Worm (Caenorhabditis elegans) whole organism, midembryonic: ENCODE results near the gene pgl-3.

Experiments used
- T22C8.4 ChIP-seq: fragments of 200-800 bp; sonication (Bioruptor generic); IDR thresholded peaks from 2 replicates; pipeline ENCODE4 v1.3.6; 2022; ENCODE audit warnings: missing genetic modification characterization, missing compliant biosample characterization
- cog-1 ChIP-seq: sonication (generic microtip); optimal IDR thresholded peaks from 2 replicates; lab custom pipeline; 2016; ENCODE audit warnings: missing genetic modification characterization, missing compliant biosample characterization
- flt-1 ChIP-seq: fragments of 200-800 bp; sonication (Bioruptor generic); IDR thresholded peaks from 2 replicates; pipeline ENCODE4 v1.3.6; 2022; ENCODE audit warnings: missing genetic modification characterization, missing compliant biosample characterization
- klf-2 ChIP-seq: fragments of 200-800 bp; sonication (Bioruptor generic); conservative IDR thresholded peaks from 2 replicates; pipeline ENCODE4 v1.3.6; 2022; ENCODE audit warnings: missing genetic modification reagents, missing genetic modification characterization, missing compliant biosample characterization
- med-1 ChIP-seq: sonication (generic microtip); optimal IDR thresholded peaks from 2 replicates; lab custom pipeline; 2017; ENCODE audit warnings: missing genetic modification characterization, mild to moderate bottlenecking, missing compliant biosample characterization, antibody characterized with exemption, missing genetic modification reagents; ENCODE audit not compliant: insufficient read depth
- ref-1 ChIP-seq: fragments of 200-800 bp; sonication (Bioruptor generic); conservative IDR thresholded peaks from 2 replicates; pipeline ENCODE4 v1.3.6; 2022; ENCODE audit warnings: missing genetic modification reagents, missing genetic modification characterization, missing compliant biosample characterization
- tab-1 ChIP-seq: fragments of 200-800 bp; sonication (Bioruptor generic); IDR thresholded peaks from 2 replicates; pipeline ENCODE4 v1.3.6; 2022; ENCODE audit warnings: missing genetic modification characterization, missing compliant biosample characterization
- ztf-23 ChIP-seq: fragments of 200-800 bp; sonication (Bioruptor generic); IDR thresholded peaks from 2 replicates; pipeline ENCODE4 v1.3.6; 2022; ENCODE audit warnings: missing genetic modification reagents, missing genetic modification characterization, missing compliant biosample characterization
- ztf-29 ChIP-seq: fragments of 200-800 bp; sonication (Bioruptor generic); IDR thresholded peaks from 2 replicates; pipeline ENCODE4 v1.3.6; 2022; ENCODE audit warnings: missing genetic modification reagents, missing genetic modification characterization, missing compliant biosample characterization

pgl-3 gene

DNA sequence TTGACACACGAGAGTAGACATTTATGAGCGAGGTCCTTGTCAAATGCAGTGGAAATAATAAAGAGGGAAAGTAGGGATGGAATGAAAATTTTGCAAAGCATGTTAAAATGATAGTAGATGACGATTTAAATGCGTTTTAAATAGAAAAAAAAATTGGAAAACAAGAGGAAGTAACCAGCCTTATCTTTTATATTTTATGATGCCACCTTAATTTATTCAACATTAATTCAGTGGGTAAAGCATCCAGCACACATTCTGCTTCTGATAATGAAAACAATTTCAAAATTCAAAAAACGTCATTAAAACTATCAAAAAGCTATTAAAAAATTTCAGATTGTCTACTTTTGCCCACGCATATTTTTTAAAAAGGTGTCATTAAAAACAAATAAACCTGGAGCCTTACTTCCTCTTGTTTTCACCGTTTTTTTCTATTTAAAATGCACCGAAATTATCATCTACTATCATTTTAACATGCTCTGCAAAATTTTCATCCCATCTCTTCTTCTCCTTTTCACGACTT, 29.6 kb downstream of the pgl-3 start, which contains the start of the genes Y60C6A.2 and Y60C6A.3:
Gene Y60C6A.2, minus strand, starts transcription at position 101 of the 520 bp plus-strand sequence.
Gene Y60C6A.3, plus strand, starts transcription at position 470 of the 520 bp plus-strand sequence.
- TF ChIP-seq klf-2 (GFP tag; lab: Robert Waterston, UW) = no peak
- no peak for TF ChIP-seq tab-1 (GFP tag; lab: Robert Waterston, UW)
- TF ChIP-seq cog-1 (tag; lab: Kevin White, UChicago) = no peak
- no peak for TF ChIP-seq ztf-29 (GFP tag; lab: Robert Waterston, UW)
- no peak for TF ChIP-seq T22C8.4 (GFP tag; lab: Robert Waterston, UW)
- TF ChIP-seq flt-1 (GFP tag; lab: Robert Waterston, UW) = no peak
- no peak for TF ChIP-seq med-1 (GFP tag; lab: Kevin White, UChicago)
- TF ChIP-seq ztf-23 (GFP tag; lab: Robert Waterston, UW) = no peak
- no peak for TF ChIP-seq ref-1 (GFP tag; lab: Robert Waterston, UW)

DNA sequence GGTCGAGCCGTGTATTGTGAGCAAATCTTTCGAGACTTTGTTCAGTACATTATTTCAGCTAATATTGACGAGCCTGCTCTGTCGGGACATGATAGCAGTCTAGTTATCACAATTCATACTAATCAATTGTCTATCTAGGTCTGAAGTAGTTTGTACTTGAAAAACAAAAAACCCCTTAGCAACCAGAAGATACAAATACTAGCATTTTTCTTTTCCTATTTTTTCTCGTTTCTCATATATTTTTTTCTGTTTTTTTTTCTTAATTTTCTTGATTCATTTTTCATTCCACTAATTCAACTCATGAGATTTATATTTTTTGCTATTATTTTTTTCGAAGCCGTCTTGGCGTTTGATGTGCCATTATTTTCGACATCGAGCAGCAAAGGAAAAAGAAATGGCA, 31.4 kb downstream of the pgl-3 start, which contains the start of gene R02F11.9:
Gene R02F11.9, plus strand, starts transcription at position 301 of the 400 bp plus-strand sequence.
- TF ChIP-seq T22C8.4 (GFP tag; lab: Robert Waterston, UW) (no peak), ref-1 (GFP tag; lab: Robert Waterston, UW) (no peak), flt-1 (GFP tag; lab: Robert Waterston, UW) (no peak), cog-1 (tag; lab: Kevin White, UChicago) (no peak), tab-1 (GFP tag; lab: Robert Waterston, UW) (no peak), klf-2 (GFP tag; lab: Robert Waterston, UW) (no peak)

DNA sequence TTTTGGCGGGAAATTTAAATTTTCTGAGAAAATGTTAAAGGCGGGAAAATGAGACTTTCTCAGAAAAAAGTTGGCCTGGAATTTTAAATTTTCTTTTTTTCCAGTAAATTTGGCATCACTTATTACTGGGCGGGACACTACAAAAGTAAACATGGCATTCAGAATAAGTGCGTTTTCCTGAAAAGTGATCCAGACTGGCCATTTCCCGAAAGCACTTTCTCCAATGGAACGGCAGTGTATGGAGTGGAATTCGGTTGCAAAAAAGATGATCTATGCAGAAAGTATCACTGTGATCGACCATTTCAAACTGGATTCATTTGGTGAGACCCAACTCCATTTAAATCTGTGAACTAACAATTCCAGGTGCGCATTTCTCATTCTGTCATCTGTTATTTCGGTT, 32.1 kb downstream of the pgl-3 start:
- TF ChIP-seq cog-1 (tag; lab: Kevin White, UChicago) = no peak
- no peak for TF ChIP-seq flt-1 (GFP tag; lab: Robert Waterston, UW)
- TF ChIP-seq ztf-23 (GFP tag; lab: Robert Waterston, UW) = no peak
- TF ChIP-seq ref-1 (GFP tag; lab: Robert Waterston, UW) = no peak
- no peak for TF ChIP-seq klf-2 (GFP tag; lab: Robert Waterston, UW)
- no peak for TF ChIP-seq tab-1 (GFP tag; lab: Robert Waterston, UW)
- TF ChIP-seq med-1 (GFP tag; lab: Kevin White, UChicago) = no peak
- no peak for TF ChIP-seq ztf-29 (GFP tag; lab: Robert Waterston, UW)
- no peak for TF ChIP-seq T22C8.4 (GFP tag; lab: Robert Waterston, UW)

DNA sequence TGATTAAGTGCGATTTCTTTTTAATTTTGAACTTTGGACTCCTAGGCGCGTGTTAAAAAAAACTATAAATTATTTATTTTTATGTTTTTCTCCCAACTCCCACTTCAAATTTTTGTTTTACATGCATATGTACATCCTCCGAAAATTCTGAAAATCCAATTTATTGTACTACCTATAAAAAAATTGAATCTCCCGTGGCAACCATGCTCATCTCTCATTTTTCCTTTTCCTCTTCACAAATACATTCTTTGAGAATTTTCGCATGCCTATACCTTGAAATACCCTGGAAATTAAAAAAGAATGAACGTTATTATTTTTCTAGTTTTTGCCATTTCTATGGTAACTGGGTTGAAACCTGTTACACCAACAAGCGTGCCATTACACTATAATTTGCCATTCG, 33.0 kb downstream of the pgl-3 start, which contains the start of gene R02F11.10:
Gene R02F11.10, plus strand, starts transcription at position 301 of the 400 bp plus-strand sequence.
- TF ChIP-seq ztf-29 (GFP tag; lab: Robert Waterston, UW) (no peak), klf-2 (GFP tag; lab: Robert Waterston, UW) (no peak), ref-1 (GFP tag; lab: Robert Waterston, UW) (no peak), tab-1 (GFP tag; lab: Robert Waterston, UW) (no peak), T22C8.4 (GFP tag; lab: Robert Waterston, UW) (no peak)

DNA sequence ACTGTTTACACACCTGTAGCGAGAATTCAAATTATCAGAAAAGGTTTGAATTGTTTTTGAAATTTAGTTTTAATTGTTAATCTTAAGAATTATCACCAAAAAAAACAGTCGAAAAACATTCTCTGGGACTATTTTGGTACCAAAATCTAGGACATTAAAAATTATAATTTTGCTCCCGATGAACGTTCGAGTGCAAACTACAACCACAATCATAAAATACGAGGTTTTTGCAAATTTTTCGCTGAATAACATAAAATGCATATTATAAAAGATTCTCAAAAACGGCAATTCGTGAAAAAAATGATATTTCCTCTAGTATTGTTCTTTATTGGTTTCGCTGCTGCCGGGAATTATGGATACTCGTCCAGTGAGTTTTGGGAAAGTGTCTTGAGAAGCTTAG, 34.6 kb downstream of the pgl-3 start, which contains the start of gene R02F11.12:
Gene R02F11.12, plus strand, starts transcription at position 301 of the 400 bp plus-strand sequence.
- TF ChIP-seq ztf-29 (GFP tag; lab: Robert Waterston, UW) (no peak), ref-1 (GFP tag; lab: Robert Waterston, UW) (no peak), tab-1 (GFP tag; lab: Robert Waterston, UW) (no peak), klf-2 (GFP tag; lab: Robert Waterston, UW) (no peak), ztf-23 (GFP tag; lab: Robert Waterston, UW) (no peak), cog-1 (tag; lab: Kevin White, UChicago) (no peak), med-1 (GFP tag; lab: Kevin White, UChicago) (no peak), T22C8.4 (GFP tag; lab: Robert Waterston, UW) (no peak), flt-1 (GFP tag; lab: Robert Waterston, UW) (no peak)

DNA sequence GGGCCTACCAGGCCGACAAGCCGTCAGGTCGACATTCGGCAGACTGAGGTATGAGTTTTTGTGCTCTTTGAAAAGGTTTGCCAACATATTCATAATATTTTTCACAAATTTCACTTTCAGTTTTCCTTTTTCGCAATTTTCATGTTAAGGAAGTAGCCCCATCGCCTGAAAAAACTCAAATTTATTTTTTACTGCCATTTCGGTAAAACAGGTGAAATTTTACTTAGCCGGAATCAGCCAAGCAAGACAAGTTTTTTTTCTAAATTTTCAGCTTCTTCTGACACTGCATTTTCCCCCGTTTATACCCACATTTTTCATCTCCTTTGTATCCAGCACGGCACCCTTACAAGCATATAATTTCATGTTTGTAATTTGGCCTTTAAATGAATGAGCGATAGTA, 35.8 kb downstream of the pgl-3 start, which contains the start of gene R02F11.11:
Gene R02F11.11, plus strand, starts transcription at position 301 of the 400 bp plus-strand sequence.
- TF ChIP-seq cog-1 (tag; lab: Kevin White, UChicago) (no peak), klf-2 (GFP tag; lab: Robert Waterston, UW) (no peak), med-1 (GFP tag; lab: Kevin White, UChicago) (no peak)

DNA sequence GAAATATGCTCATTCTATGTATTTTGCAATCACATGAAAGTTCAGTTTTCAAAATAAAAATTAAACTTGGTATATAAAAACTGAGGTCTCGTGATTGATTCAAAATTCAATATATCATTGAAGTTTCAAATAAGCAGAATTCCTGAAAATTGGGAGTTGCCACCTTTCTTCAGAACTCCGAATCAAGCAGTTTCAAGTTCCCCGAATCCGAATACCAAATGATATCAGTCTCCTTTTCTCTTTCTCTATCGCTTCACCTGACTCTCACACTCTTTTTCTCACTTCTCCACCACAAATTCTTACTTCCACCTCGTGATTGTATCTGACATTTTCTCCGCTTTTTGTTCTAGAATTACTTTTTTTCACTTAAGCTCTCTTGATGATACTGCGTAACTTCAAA, 38.5 kb downstream of the pgl-3 start, which contains the start of gene R02F11.2:
Gene R02F11.2, plus strand, starts transcription at position 292 of the 400 bp plus-strand sequence.
- no peak for TF ChIP-seq klf-2 (GFP tag; lab: Robert Waterston, UW)
- TF ChIP-seq flt-1 (GFP tag; lab: Robert Waterston, UW) = no peak
- no peak for TF ChIP-seq med-1 (GFP tag; lab: Kevin White, UChicago)
- TF ChIP-seq cog-1 (tag; lab: Kevin White, UChicago) = no peak
- TF ChIP-seq ztf-29 (GFP tag; lab: Robert Waterston, UW) = no peak
- no peak for TF ChIP-seq ref-1 (GFP tag; lab: Robert Waterston, UW)
- no peak for TF ChIP-seq T22C8.4 (GFP tag; lab: Robert Waterston, UW)
- no peak for TF ChIP-seq tab-1 (GFP tag; lab: Robert Waterston, UW)
- no peak for TF ChIP-seq ztf-23 (GFP tag; lab: Robert Waterston, UW)

DNA sequence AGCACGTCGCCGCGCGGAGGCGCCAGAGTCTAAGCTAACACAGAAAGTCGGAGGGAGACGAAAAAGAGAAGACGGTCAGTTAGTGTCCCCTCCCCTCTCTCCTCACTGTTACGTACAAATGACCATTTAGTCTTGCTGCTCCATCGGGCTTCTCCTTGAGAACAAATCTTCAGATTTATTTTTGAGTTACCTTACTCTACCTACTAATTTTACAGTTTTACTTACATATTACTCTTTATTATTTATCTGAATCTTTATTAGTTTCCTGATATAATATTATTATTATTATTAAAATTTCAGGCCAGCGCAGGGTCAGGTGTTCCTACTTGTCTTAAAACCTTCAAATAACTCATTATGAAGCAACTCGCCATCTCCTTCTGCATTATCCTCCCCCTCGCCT, 45.0 kb downstream of the pgl-3 start, which contains the start of gene R02F11.1:
Gene R02F11.1, plus strand, starts transcription at position 301 of the 400 bp plus-strand sequence.
- TF ChIP-seq flt-1 (GFP tag; lab: Robert Waterston, UW) (no peak), ztf-23 (GFP tag; lab: Robert Waterston, UW) (no peak), ref-1 (GFP tag; lab: Robert Waterston, UW) (no peak), ztf-29 (GFP tag; lab: Robert Waterston, UW) (no peak), klf-2 (GFP tag; lab: Robert Waterston, UW) (no peak), T22C8.4 (GFP tag; lab: Robert Waterston, UW) (no peak), cog-1 (tag; lab: Kevin White, UChicago) (no peak), tab-1 (GFP tag; lab: Robert Waterston, UW) (no peak), med-1 (GFP tag; lab: Kevin White, UChicago) (no peak)

DNA sequence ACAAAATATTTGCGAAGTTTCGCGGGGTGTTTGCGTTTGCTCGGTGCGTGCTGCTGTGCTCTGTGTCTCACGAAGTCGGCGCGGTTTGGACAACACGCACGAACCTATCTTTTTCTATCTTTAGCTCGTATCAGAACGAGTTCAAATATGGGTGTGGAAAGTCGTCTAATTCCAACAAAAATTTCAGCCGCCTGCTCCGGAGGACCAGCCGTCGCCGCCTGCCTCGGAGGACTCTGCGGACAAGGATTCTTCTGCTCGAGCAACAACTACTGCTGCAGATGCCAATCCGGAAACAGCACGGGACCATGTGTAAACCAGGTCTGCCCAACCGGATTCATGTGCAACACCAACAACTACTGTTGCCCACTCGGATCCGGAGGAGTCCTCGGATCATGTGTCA, 46.2 kb downstream of the pgl-3 start:
- TF ChIP-seq ref-1 (GFP tag; lab: Robert Waterston, UW) (no peak), T22C8.4 (GFP tag; lab: Robert Waterston, UW) (no peak), cog-1 (tag; lab: Kevin White, UChicago) (no peak), ztf-23 (GFP tag; lab: Robert Waterston, UW) (no peak), tab-1 (GFP tag; lab: Robert Waterston, UW) (no peak), klf-2 (GFP tag; lab: Robert Waterston, UW) (no peak), ztf-29 (GFP tag; lab: Robert Waterston, UW) (no peak), flt-1 (GFP tag; lab: Robert Waterston, UW) (no peak), med-1 (GFP tag; lab: Kevin White, UChicago) (no peak)
